Fruit fly (Drosophila melanogaster): Measurements from ENCODE around the gene CG31674.

The CG31674 gene

DNA sequence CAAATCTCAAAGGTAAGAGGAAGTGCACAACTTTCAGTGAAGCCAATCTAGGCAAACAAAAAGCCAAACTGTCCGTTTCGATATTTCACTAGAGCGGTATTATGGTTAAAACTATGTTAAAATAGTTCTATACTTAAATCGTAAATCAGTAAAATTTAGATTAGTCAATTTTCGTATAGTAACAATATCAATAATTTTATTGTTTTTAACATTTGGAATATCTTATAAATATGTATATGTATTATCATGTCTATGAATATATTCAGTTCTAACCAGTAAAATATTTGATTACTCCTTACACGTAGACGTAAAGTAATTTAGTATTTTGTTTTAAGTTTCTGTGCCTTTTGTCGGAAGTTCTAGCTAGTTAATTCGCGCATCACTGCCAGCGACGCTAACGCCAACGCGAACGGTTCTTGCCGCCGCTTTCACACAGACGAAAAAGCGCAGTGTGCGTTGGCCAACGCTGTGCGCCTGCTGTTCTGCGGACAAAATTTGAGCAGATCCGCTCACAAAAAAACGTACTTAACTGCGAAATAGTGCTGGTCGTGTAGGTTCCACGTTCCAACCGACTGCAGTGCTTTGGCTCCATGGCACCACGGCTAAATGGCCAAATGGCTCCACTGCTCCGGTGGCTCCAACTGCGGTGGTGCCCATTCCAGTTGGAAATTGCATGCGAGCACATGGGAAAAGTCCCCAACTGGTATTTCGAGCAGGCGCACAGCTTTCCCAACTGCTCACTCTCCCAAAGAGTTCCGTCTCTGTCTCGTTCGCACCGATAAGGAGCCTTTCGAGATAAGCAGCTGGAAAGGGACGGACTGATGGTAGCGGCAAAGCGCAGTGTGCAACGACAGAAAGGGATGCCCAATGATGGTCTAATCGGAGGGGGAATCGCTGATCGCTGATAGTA lies 7.6 kb upstream of the CG31674 start (continued):
- TF ChIP-seq pfk (GFP tag; optimal IDR thresholded peaks at IDR 0.05) = peak; percentile 19
- peak; percentile 16 for TF ChIP-seq CG7987 (GFP tag; optimal IDR thresholded peaks at IDR 0.05)
- TF ChIP-seq Mad (GFP tag; optimal IDR thresholded peaks at IDR 0.05) = no peak
- peak; percentile 91 for TF ChIP-seq sqz (GFP tag; optimal IDR thresholded peaks at IDR 0.05)
- TF ChIP-seq dmrt99B (tag; optimal IDR thresholded peaks at IDR 0.05) = peak; percentile 33
- peak; percentile 80 for TF ChIP-seq bbx (GFP tag; IDR thresholded peaks at IDR 0.05; ENCODE audit: partially characterized antibody)
- TF ChIP-seq NfI (GFP tag; optimal IDR thresholded peaks at IDR 0.05) = no peak
- peak; percentile 96 for TF ChIP-seq Sry-β (GFP tag; optimal IDR thresholded peaks at IDR 0.05)
- TF ChIP-seq sim (GFP tag; IDR thresholded peaks at IDR 0.05) = no peak
- no peak for TF ChIP-seq Vsx1 (GFP tag; optimal IDR thresholded peaks at IDR 0.05)
- peak; percentile 86 for TF ChIP-seq sug (tag; optimal IDR thresholded peaks at IDR 0.05)
- 0 out of 2 replicates have a peak, but pooled peaks have one; percentile 25 for TF ChIP-seq CG17328 (GFP tag; IDR thresholded peaks at IDR 0.05)
- peak; percentile 96 for TF ChIP-seq sd (tag; optimal IDR thresholded peaks at IDR 0.05)
- TF ChIP-seq pzg (GFP tag; optimal IDR thresholded peaks at IDR 0.05) = peak; percentile 9
- 0 out of 2 replicates have a peak, but pooled peaks have one; percentile 14 for TF ChIP-seq E2f1 (GFP tag; IDR thresholded peaks at IDR 0.05)
- 0 out of 2 replicates have a peak, but pooled peaks have one; percentile 18 for TF ChIP-seq CG6689 (GFP tag; IDR thresholded peaks at IDR 0.05)
- no peak for TF ChIP-seq H15 (GFP tag; IDR thresholded peaks at IDR 0.05)
- peak; percentile 83 for TF ChIP-seq Med (GFP tag)
- no peak for TF ChIP-seq lilli (GFP tag; optimal IDR thresholded peaks at IDR 0.05)
- no peak for TF ChIP-seq peb (GFP tag; IDR thresholded peaks at IDR 0.05)
- no peak for TF ChIP-seq hth (optimal IDR thresholded peaks at IDR 0.05)
- TF ChIP-seq Ets65A (GFP tag) = peak; percentile 48
- no peak for TF ChIP-seq Doc2 (GFP tag; IDR thresholded peaks at IDR 0.05)
- TF ChIP-seq lbe (GFP tag; optimal IDR thresholded peaks at IDR 0.05) = peak; percentile 39
- TF ChIP-seq Hr78 (GFP tag; optimal IDR thresholded peaks at IDR 0.05) = no peak
- peak; percentile 33 for TF ChIP-seq Meics (GFP tag; optimal IDR thresholded peaks at IDR 0.05)
- no peak for TF ChIP-seq MBD-R2 (GFP tag; IDR thresholded peaks at IDR 0.05)
- no peak for TF ChIP-seq Abd-B (GFP tag; optimal IDR thresholded peaks at IDR 0.05)
- TF ChIP-seq CG2678 (tag; optimal IDR thresholded peaks at IDR 0.05) = peak; percentile 23
- TF ChIP-seq twi (tag; optimal IDR thresholded peaks at IDR 0.05) = peak; percentile 40
- TF ChIP-seq Scr (GFP tag; IDR thresholded peaks at IDR 0.05; ENCODE audit: partially characterized antibody) = peak; percentile 48
- peak; percentile 43; the same call in 1 of the 2 replicates for TF ChIP-seq Rfx (GFP tag; IDR thresholded peaks at IDR 0.05)
- peak; percentile 95 for TF ChIP-seq CG10321 (GFP tag; IDR thresholded peaks at IDR 0.05)
- no peak for TF ChIP-seq Spps (tag; optimal IDR thresholded peaks at IDR 0.05)
- TF ChIP-seq CG18764 (GFP tag; optimal IDR thresholded peaks at IDR 0.05) = no peak
- TF ChIP-seq CG17568 (GFP tag; optimal IDR thresholded peaks at IDR 0.05) = no peak
- peak; percentile 42; the same call in 1 of the 3 replicates for TF ChIP-seq so (GFP tag; IDR thresholded peaks at IDR 0.05)
- peak; percentile 85 for TF ChIP-seq dm (GFP tag; optimal IDR thresholded peaks at IDR 0.05)
- no peak for TF ChIP-seq usp (GFP tag; optimal IDR thresholded peaks at IDR 0.05)
- peak; percentile 64 for TF ChIP-seq Lhr (GFP tag; optimal IDR thresholded peaks at IDR 0.05)
- TF ChIP-seq gce (GFP tag; IDR thresholded peaks at IDR 0.05) = peak; percentile 59; the same call in 1 of the 3 replicates
- TF ChIP-seq CG8089 (GFP tag; optimal IDR thresholded peaks at IDR 0.05) = peak; percentile 34
- peak; percentile 49 for TF ChIP-seq lab (GFP tag; optimal IDR thresholded peaks at IDR 0.05)
- TF ChIP-seq abd-A (tag; optimal IDR thresholded peaks at IDR 0.05) = peak; percentile 89
- peak; percentile 25 for TF ChIP-seq bigmax (GFP tag; optimal IDR thresholded peaks at IDR 0.05)
- peak; percentile 36 for TF ChIP-seq CG7556 (GFP tag; optimal IDR thresholded peaks at IDR 0.05)
- TF ChIP-seq NK7.1 (GFP tag; optimal IDR thresholded peaks at IDR 0.05) = peak; percentile 6
- no peak for TF ChIP-seq Hand (GFP tag; optimal IDR thresholded peaks at IDR 0.05)

Data from whole organism, embryonic.